Worm (Caenorhabditis elegans): Measurements from ENCODE around the gene Y59H11AM.1.

ce11 chrIV:8615314-8615713, 44.1 kb downstream of the Y59H11AM.1 start:
- no peak for TF ChIP-seq pqm-1 (tag; optimal IDR thresholded peaks at IDR 0.05)
- TF ChIP-seq mes-2 (tag; optimal IDR thresholded peaks at IDR 0.05; ENCODE audit: poor library complexity, severe bottlenecking): no peak
- TF ChIP-seq ztf-11 (tag; optimal IDR thresholded peaks at IDR 0.05): no peak
- no peak for TF ChIP-seq F37D6.2 (tag; optimal IDR thresholded peaks at IDR 0.05)
- TF ChIP-seq madf-9 (GFP tag; conservative IDR thresholded peaks at IDR 0.05): no peak
- TF ChIP-seq unc-62 (GFP tag; optimal IDR thresholded peaks at IDR 0.05 in 1 of 2): peak in 1 of 2 experiments; percentile 91
- TF ChIP-seq unc-62 (tag; optimal IDR thresholded peaks at IDR 0.05): no peak
- no peak for TF ChIP-seq pha-4 (GFP tag; IDR thresholded peaks at IDR 0.05)
- no peak for TF ChIP-seq pha-4 (tag; optimal IDR thresholded peaks at IDR 0.05)

Measured in whole organism, L4 larva.